Worm (Caenorhabditis elegans): Measurements from ENCODE around the gene glr-8.

ce11 chrX:6551679-6552078 is 45.9 kb downstream of the glr-8 start:
- TF ChIP-seq ztf-29 (GFP tag; IDR thresholded peaks at IDR 0.05), result no peak
- TF ChIP-seq T22C8.4 (GFP tag; IDR thresholded peaks at IDR 0.05), result no peak
- no peak for TF ChIP-seq med-1 (GFP tag; optimal IDR thresholded peaks at IDR 0.05; ENCODE audit: insufficient read depth)
- no peak for TF ChIP-seq flt-1 (GFP tag; IDR thresholded peaks at IDR 0.05)
